Worm (Caenorhabditis elegans): ENCODE data around the gene ptp-1.

DNA sequence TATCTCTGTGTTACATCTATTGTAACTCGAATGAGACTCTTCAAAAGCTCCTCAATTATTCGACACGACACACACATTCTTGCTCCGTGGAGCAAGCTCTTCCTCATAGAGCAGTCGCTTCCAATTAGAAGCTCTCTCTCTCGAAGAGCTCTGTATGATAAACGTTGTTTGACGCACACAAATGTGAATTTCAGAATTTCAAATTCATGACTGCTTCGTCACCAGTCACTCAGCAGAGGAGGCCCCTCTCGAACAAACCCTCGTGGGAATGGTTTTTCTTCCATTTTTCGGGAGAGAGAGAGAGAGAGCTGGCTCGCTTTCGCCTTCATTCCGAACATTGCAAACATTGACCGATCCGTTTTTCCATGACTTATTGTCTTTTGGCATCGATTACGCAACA, 41.9 kb downstream of the ptp-1 start:
- no peak for TF ChIP-seq tab-1 (GFP tag; IDR thresholded peaks at IDR 0.05)
- TF ChIP-seq cog-1 (tag; optimal IDR thresholded peaks at IDR 0.05), result no peak
- no peak for TF ChIP-seq T22C8.4 (GFP tag; IDR thresholded peaks at IDR 0.05)
- no peak for TF ChIP-seq ztf-23 (GFP tag; IDR thresholded peaks at IDR 0.05)
- TF ChIP-seq ref-1 (GFP tag; conservative IDR thresholded peaks at IDR 0.05), result no peak
- TF ChIP-seq flt-1 (GFP tag; IDR thresholded peaks at IDR 0.05), result no peak

All from whole organism, midembryonic.